Fruit fly (Drosophila melanogaster) whole organism, pupa: ENCODE measurements around the gene CG31551.
A peak's percentile ranks its signal among the peaks of the same experiment; 100 is the strongest.

Source experiments
- CG10348 ChIP-seq: fragments of 200-800 bp; sonication (Bioruptor generic); IDR thresholded peaks from 2 replicates; pipeline ENCODE4 v1.3.6; 2022; ENCODE audit warnings: missing biosample characterization, missing genetic modification characterization
- CG12605 ChIP-seq: fragments of 200-800 bp; sonication (Bioruptor generic); IDR thresholded peaks from 2 replicates; pipeline ENCODE4 v1.3.6; 2022; ENCODE audit warnings: missing biosample characterization, missing genetic modification characterization
- CG13204 ChIP-seq: fragments of 200-800 bp; sonication (Bioruptor generic); optimal IDR thresholded peaks from 2 replicates; lab custom pipeline; 2018; ENCODE audit warnings: missing biosample characterization, mild to moderate bottlenecking, missing genetic modification characterization, moderate library complexity
- CG14655 ChIP-seq: fragments of 200-800 bp; sonication (Bioruptor generic); optimal IDR thresholded peaks from 3 replicates; lab custom pipeline; 2017; ENCODE audit warnings: mild to moderate bottlenecking, missing biosample characterization, missing genetic modification reagents, missing genetic modification characterization
- CG15710 ChIP-seq: fragments of 200-800 bp; sonication (Bioruptor generic); optimal IDR thresholded peaks from 2 replicates; lab custom pipeline; 2018; ENCODE audit warnings: missing biosample characterization, mild to moderate bottlenecking, missing genetic modification characterization, moderate library complexity
- CG17806 ChIP-seq: fragments of 200-800 bp; sonication (Bioruptor generic); optimal IDR thresholded peaks from 2 replicates; lab custom pipeline; 2018; ENCODE audit warnings: missing biosample characterization, mild to moderate bottlenecking, missing genetic modification characterization, moderate library complexity
- CG32121 ChIP-seq: fragments of 200-800 bp; sonication (Bioruptor generic); IDR thresholded peaks from 2 replicates; pipeline ENCODE4 v1.3.6; 2022; ENCODE audit warnings: missing biosample characterization, missing genetic modification characterization
- CG34367 ChIP-seq: fragments of 200-800 bp; sonication (Bioruptor generic); optimal IDR thresholded peaks from 2 replicates; lab custom pipeline; 2018; ENCODE audit warnings: missing biosample characterization, mild to moderate bottlenecking, missing genetic modification characterization
- CG4496 ChIP-seq: fragments of 200-800 bp; sonication (Bioruptor generic); IDR thresholded peaks from 3 replicates; pipeline ENCODE4 v1.3.6; 2022; ENCODE audit warnings: missing biosample characterization, missing genetic modification characterization
- CG8159 ChIP-seq: fragments of 200-800 bp; sonication (Bioruptor generic); optimal IDR thresholded peaks from 3 replicates; lab custom pipeline; 2018; ENCODE audit warnings: missing biosample characterization, mild to moderate bottlenecking, missing genetic modification characterization, moderate library complexity
- CG8301 ChIP-seq: fragments of 200-800 bp; sonication (Bioruptor generic); optimal IDR thresholded peaks from 2 replicates; lab custom pipeline; 2018; ENCODE audit warnings: missing biosample characterization, mild to moderate bottlenecking, missing genetic modification characterization
- CG9948 ChIP-seq: fragments of 200-800 bp; sonication (Bioruptor generic); optimal IDR thresholded peaks from 2 replicates; lab custom pipeline; 2018; ENCODE audit warnings: missing biosample characterization, mild to moderate bottlenecking, missing genetic modification characterization, moderate library complexity
- D1 ChIP-seq: fragments of 200-800 bp; sonication (Bioruptor generic); optimal IDR thresholded peaks from 2 replicates; lab custom pipeline; 2018; ENCODE audit warnings: missing biosample characterization, mild to moderate bottlenecking, missing genetic modification characterization, moderate library complexity
- EcR ChIP-seq: fragments of 200-800 bp; sonication (Bioruptor generic); optimal IDR thresholded peaks from 3 replicates; lab custom pipeline; 2019; ENCODE audit warnings: missing biosample characterization, missing genetic modification characterization, mild to moderate bottlenecking, moderate library complexity, missing genetic modification reagents
- Ets98B ChIP-seq: fragments of 200-800 bp; sonication (Bioruptor generic); IDR thresholded peaks from 2 replicates; pipeline ENCODE4 v1.3.6; 2022; ENCODE audit warnings: missing biosample characterization, missing genetic modification characterization
- Pif1A ChIP-seq: fragments of 200-800 bp; sonication (Bioruptor generic); optimal IDR thresholded peaks from 3 replicates; lab custom pipeline; 2016; ENCODE audit warnings: missing biosample characterization, missing genetic modification characterization
- Pif1B ChIP-seq: fragments of 200-800 bp; sonication (Bioruptor generic); optimal IDR thresholded peaks from 3 replicates; lab custom pipeline; 2016; ENCODE audit warnings: missing biosample characterization, missing genetic modification characterization
- Snoo ChIP-seq: fragments of 200-800 bp; sonication (Bioruptor generic); optimal IDR thresholded peaks from 3 replicates; lab custom pipeline; 2017; ENCODE audit warnings: missing biosample characterization, mild to moderate bottlenecking, missing genetic modification characterization, inconsistent platforms
- fd96Ca ChIP-seq: fragments of 200-800 bp; sonication (Bioruptor generic); IDR thresholded peaks from 3 replicates; pipeline ENCODE4 v1.3.6; 2022; ENCODE audit warnings: missing biosample characterization, missing genetic modification characterization
- gl ChIP-seq: fragments of 200-800 bp; sonication (Bioruptor generic); optimal IDR thresholded peaks from 2 replicates; lab custom pipeline; 2018; ENCODE audit warnings: missing biosample characterization, mild to moderate bottlenecking, missing genetic modification characterization
- rn ChIP-seq: fragments of 200-800 bp; sonication (Bioruptor generic); IDR thresholded peaks from 2 replicates; pipeline ENCODE4 v1.3.6; 2022; ENCODE audit warnings: missing biosample characterization, missing genetic modification characterization

CG31551 gene

dm6 chr3R:5620387-5620956 is 7.2 kb upstream of the CG31551 start:
- TF ChIP-seq CG4496 (GFP tag; lab: Robert Waterston, UW) (0 out of 3 replicates have a peak, but pooled peaks have one; percentile 45), CG34367 (tag; lab: Kevin White, UChicago) (peak; percentile 30), CG14655 (peak; percentile 79), Ets98B (GFP tag; lab: Robert Waterston, UW) (no peak; the same call in 1 of the 2 replicates), CG32121 (peak; percentile 33; the same call in 1 of the 2 replicates), Pif1B (peak; percentile 34), gl (tag; lab: Kevin White, UChicago) (peak; percentile 14), CG17806 (tag; lab: Kevin White, UChicago) (peak; percentile 45), CG10348 (GFP tag; lab: Robert Waterston, UW) (no peak), CG13204 (GFP tag; lab: Kevin White, UChicago) (no peak), D1 (tag; lab: Kevin White, UChicago) (no peak), rn (GFP tag; lab: Robert Waterston, UW) (peak; percentile 51), CG12605 (GFP tag; lab: Robert Waterston, UW) (peak; percentile 30), Pif1A (GFP tag; lab: Kevin White, UChicago) (peak; percentile 61), CG8301 (tag; lab: Kevin White, UChicago) (peak; percentile 58), CG15710 (peak; percentile 60), CG9948 (tag; lab: Kevin White, UChicago) (peak; percentile 41), CG8159 (tag; lab: Kevin White, UChicago) (peak; percentile 70), EcR (GFP tag; lab: Kevin White, UChicago) (no peak), Snoo (tag; lab: Kevin White, UChicago) (peak; percentile 60), fd96Ca (peak; percentile 64; the same call in 1 of the 3 replicates)

dm6 chr3R:5621714-5622405 is 5.8 kb upstream of the CG31551 start:
- TF ChIP-seq CG13204 (GFP tag; lab: Kevin White, UChicago) (peak; percentile 77), CG17806 (tag; lab: Kevin White, UChicago) (no peak), CG15710 (no peak), CG4496 (GFP tag; lab: Robert Waterston, UW) (peak; percentile 42; the same call in 1 of the 3 replicates), Pif1A (GFP tag; lab: Kevin White, UChicago) (peak; percentile 4), gl (tag; lab: Kevin White, UChicago) (peak; percentile 82), CG14655 (peak; percentile 14), fd96Ca (0 out of 3 replicates have a peak, but pooled peaks have one; percentile 45), EcR (GFP tag; lab: Kevin White, UChicago) (peak; percentile 94), CG10348 (GFP tag; lab: Robert Waterston, UW) (no peak), rn (GFP tag; lab: Robert Waterston, UW) (no peak), CG12605 (GFP tag; lab: Robert Waterston, UW) (peak; percentile 50), D1 (tag; lab: Kevin White, UChicago) (no peak), CG8159 (tag; lab: Kevin White, UChicago) (peak; percentile 27), CG8301 (tag; lab: Kevin White, UChicago) (peak; percentile 4), CG34367 (tag; lab: Kevin White, UChicago) (peak; percentile 18), Snoo (tag; lab: Kevin White, UChicago) (no peak), CG32121 (no peak), Pif1B (no peak), Ets98B (GFP tag; lab: Robert Waterston, UW) (no peak; the same call in 1 of the 2 replicates), CG9948 (tag; lab: Kevin White, UChicago) (no peak)
- TF ChIP-seq, all 21 proteins: peak for 11

DNA sequence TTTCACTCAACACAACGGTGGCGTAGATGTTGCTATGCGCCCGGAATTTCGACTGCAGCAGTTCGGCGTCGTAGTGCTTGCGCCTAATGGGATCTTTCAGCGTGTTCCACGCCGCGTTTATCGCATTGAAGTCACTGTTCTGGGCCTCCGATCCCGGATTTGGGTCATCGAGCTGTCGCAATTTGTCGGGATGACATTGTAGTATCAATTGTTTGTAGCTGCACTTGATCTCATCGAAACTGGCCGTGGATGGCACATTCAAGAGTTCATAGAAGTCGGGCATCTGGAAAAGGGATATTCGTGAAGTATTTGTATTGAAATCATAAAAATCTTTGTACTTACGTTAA is 5.3 kb upstream of the CG31551 start:
- no peak for TF ChIP-seq CG14655
- no peak for TF ChIP-seq Ets98B (GFP tag; lab: Robert Waterston, UW)

DNA sequence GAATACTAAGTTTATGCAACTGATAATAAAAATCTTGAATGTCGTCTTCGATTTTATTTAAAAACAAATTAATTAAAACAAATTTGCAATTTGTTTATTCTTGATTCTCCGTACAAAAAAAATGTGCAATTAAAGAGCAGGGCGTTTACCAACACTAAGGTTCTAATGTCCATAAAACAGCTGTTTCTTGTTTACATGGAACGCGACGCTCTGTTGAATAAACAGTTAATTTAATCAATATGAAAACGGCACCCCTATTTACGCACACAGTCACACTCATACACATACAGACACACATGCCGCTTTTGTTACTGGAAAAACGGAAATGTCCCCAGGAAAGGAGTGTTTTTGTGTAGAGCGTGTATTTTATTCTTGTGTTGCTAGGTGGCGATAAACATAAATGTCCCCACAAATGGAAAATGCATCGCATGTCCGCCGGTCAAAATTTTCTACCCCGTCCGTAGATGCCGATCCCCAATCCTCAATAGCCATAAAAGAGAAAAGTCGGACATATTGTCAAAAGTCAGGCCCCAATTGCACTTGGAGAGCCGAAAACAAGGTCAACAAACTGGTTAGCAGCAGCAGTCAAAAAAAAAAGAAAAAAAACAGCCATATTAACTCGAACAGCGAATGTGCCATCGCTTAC is 4.5 kb upstream of the CG31551 start:
- TF ChIP-seq Pif1B (peak; percentile 38), D1 (tag; lab: Kevin White, UChicago) (no peak), CG8159 (tag; lab: Kevin White, UChicago) (no peak), CG13204 (GFP tag; lab: Kevin White, UChicago) (no peak), rn (GFP tag; lab: Robert Waterston, UW) (no peak), CG17806 (tag; lab: Kevin White, UChicago) (no peak), CG10348 (GFP tag; lab: Robert Waterston, UW) (no peak), EcR (GFP tag; lab: Kevin White, UChicago) (peak; percentile 25), CG34367 (tag; lab: Kevin White, UChicago) (no peak), CG32121 (no peak), CG8301 (tag; lab: Kevin White, UChicago) (no peak), CG15710 (no peak), CG12605 (GFP tag; lab: Robert Waterston, UW) (no peak), gl (tag; lab: Kevin White, UChicago) (peak; percentile 27), CG14655 (no peak), Pif1A (GFP tag; lab: Kevin White, UChicago) (peak; percentile 21), Snoo (tag; lab: Kevin White, UChicago) (no peak), Ets98B (GFP tag; lab: Robert Waterston, UW) (no peak), CG4496 (GFP tag; lab: Robert Waterston, UW) (no peak), fd96Ca (no peak), CG9948 (tag; lab: Kevin White, UChicago) (no peak)
- TF ChIP-seq, all 21 proteins: peak for 4
